Fruit fly (Drosophila melanogaster): ENCODE results near the gene sfl.

The sfl gene

DNA sequence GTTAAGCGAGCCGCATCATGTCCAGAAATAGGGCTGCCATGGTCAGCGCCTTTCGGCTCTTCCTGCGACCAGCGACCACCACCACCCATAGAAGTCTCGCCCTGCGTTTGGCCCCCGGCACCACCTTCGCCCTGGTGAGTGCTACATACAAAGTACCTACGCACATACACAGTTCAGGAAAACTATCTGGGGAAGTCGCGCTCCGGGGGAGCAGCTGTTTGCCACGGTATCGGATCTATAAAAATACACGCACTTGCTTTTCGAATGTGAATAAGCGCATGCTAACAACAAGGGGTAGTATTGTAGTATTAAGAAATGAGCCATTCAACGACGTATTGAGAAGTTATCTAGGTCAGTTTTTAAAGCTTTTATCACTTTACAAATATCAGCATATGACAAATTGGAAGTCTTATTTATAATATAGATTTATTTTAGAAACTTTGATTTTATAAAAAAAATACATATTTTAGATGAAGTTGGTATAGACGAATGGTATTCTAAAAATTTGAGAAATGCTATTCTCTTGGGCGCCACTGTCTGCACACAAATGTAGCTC, 56.4 kb downstream of the sfl start (continued):
- TF ChIP-seq CG11902 (GFP tag; optimal IDR thresholded peaks at IDR 0.05): peak; percentile 32
- peak; percentile 7 for TF ChIP-seq Smox (GFP tag; optimal IDR thresholded peaks at IDR 0.05)
- peak; percentile 49; the same call in 2 of the 3 replicates for TF ChIP-seq CG6163 (GFP tag; IDR thresholded peaks at IDR 0.05)
- peak; percentile 66 for TF ChIP-seq CG6276 (GFP tag; optimal IDR thresholded peaks at IDR 0.05)
- 0 out of 2 replicates have a peak, but pooled peaks have one; percentile 12 for TF ChIP-seq Gug (GFP tag; IDR thresholded peaks at IDR 0.05)
- peak; percentile 24 for TF ChIP-seq Met (GFP tag; optimal IDR thresholded peaks at IDR 0.05)
- TF ChIP-seq ss (GFP tag; optimal IDR thresholded peaks at IDR 0.05): peak; percentile 44 to 57
- peak; percentile 25 for TF ChIP-seq Sox14 (GFP tag; optimal IDR thresholded peaks at IDR 0.05)
- peak; percentile 65 for TF ChIP-seq acj6 (GFP tag; optimal IDR thresholded peaks at IDR 0.05)
- TF ChIP-seq CG32006 (GFP tag; optimal IDR thresholded peaks at IDR 0.05): peak; percentile 77
- peak; percentile 89 for TF ChIP-seq Eip78C (GFP tag)
- TF ChIP-seq CG6854 (GFP tag; optimal IDR thresholded peaks at IDR 0.05): no peak
- peak in 1 of 2 experiments; percentile 61 for TF ChIP-seq salr (GFP tag; optimal IDR thresholded peaks at IDR 0.05)
- TF ChIP-seq CG8119 (GFP tag; IDR thresholded peaks at IDR 0.05): peak; percentile 83
- peak; percentile 40 for TF ChIP-seq CG11762 (GFP tag; optimal IDR thresholded peaks at IDR 0.05; ENCODE audit: insufficient read depth)
- peak; percentile 34 for TF ChIP-seq CG6792 (GFP tag; optimal IDR thresholded peaks at IDR 0.05)
- peak; percentile 67 for TF ChIP-seq CG10631 (GFP tag; optimal IDR thresholded peaks at IDR 0.05)
- TF ChIP-seq Sox102F (GFP tag; optimal IDR thresholded peaks at IDR 0.05): peak; percentile 5
- TF ChIP-seq CG4318 (GFP tag; optimal IDR thresholded peaks at IDR 0.05): peak; percentile 41
- TF ChIP-seq CG31627 (GFP tag; optimal IDR thresholded peaks at IDR 0.05): no peak
- TF ChIP-seq Lpt (GFP tag; optimal IDR thresholded peaks at IDR 0.05): peak; percentile 44
- TF ChIP-seq Ets96B (tag; optimal IDR thresholded peaks at IDR 0.05): peak; percentile 67
- peak; percentile 58 for TF ChIP-seq CG9139 (GFP tag; optimal IDR thresholded peaks at IDR 0.05)
- TF ChIP-seq pdm3 (GFP tag; optimal IDR thresholded peaks at IDR 0.05): peak; percentile 34
- TF ChIP-seq CG34406 (GFP tag; optimal IDR thresholded peaks at IDR 0.05): peak; percentile 68
- TF ChIP-seq CG3919 (GFP tag; optimal IDR thresholded peaks at IDR 0.05): peak; percentile 57
- no peak for TF ChIP-seq CG1621 (tag; optimal IDR thresholded peaks at IDR 0.05)
- TF ChIP-seq esn (GFP tag; optimal IDR thresholded peaks at IDR 0.05): peak; percentile 25
- peak; percentile 28 for TF ChIP-seq CG7368 (GFP tag; optimal IDR thresholded peaks at IDR 0.05)
- TF ChIP-seq CG10669 (GFP tag; optimal IDR thresholded peaks at IDR 0.05): peak; percentile 52
- TF ChIP-seq fd85E (GFP tag; optimal IDR thresholded peaks at IDR 0.05): no peak

DNA sequence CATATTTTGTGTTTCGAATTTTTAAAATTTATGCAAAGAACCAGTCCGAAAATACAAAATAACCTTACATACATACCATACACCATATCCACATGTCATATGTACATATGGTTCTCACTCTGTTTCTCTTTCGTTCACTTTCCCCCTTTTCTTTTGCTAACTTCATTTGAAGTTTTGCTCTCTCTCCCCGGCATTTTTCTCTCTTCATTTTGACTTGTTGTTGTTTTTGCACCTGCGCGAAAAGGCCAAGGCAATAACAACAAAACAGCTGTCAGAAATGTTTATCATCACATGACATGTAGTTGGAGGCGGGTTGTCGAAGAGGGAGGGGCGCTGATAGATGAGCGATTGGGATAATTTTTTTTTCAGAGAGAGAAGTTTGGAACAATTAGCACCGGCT, 56.9 kb downstream of the sfl start:
- TF ChIP-seq Eip78C (GFP tag) (no peak), CG15336 (GFP tag; IDR thresholded peaks at IDR 0.05) (0 out of 2 replicates have a peak, but pooled peaks have one; percentile 1), spab (GFP tag; optimal IDR thresholded peaks at IDR 0.05) (no peak)

DNA sequence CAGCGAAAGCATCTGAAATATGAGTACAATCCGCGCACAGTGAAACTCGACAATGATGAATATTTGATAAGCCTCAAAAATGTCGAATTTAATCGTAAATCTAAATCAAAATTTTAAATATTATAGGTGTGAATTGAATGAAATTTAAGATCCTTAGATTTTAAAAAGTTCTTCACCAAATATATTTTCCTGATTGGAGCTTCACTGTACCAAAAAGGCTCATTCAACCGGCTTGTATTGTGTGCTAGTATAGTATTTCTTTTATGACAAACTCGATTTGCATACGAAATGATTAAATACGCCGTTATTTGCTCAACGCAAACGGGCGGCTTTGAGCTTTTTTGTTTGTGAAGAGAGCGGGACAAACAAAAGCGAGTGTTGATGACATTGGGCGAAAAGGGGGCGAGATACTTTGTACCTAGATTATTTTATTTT, 57.5 kb downstream of the sfl start:
- peak; percentile 88 for TF ChIP-seq Hr39 (GFP tag; optimal IDR thresholded peaks at IDR 0.05)
- peak; percentile 37 for TF ChIP-seq CG16779 (tag; optimal IDR thresholded peaks at IDR 0.05)
- TF ChIP-seq CG6276 (GFP tag; optimal IDR thresholded peaks at IDR 0.05): peak; percentile 40
- peak; percentile 41 for TF ChIP-seq CG4318 (GFP tag; optimal IDR thresholded peaks at IDR 0.05)
- TF ChIP-seq CG8632 (GFP tag; optimal IDR thresholded peaks at IDR 0.05): peak; percentile 79
- TF ChIP-seq CG3032 (tag; optimal IDR thresholded peaks at IDR 0.05): peak; percentile 21
- peak; percentile 83 for TF ChIP-seq Hr4 (GFP tag; optimal IDR thresholded peaks at IDR 0.05)
- TF ChIP-seq pdm3 (GFP tag; optimal IDR thresholded peaks at IDR 0.05): peak; percentile 76
- TF ChIP-seq lz (GFP tag; optimal IDR thresholded peaks at IDR 0.05): peak; percentile 84
- peak; percentile 67 for TF ChIP-seq Eip75B (GFP tag; optimal IDR thresholded peaks at IDR 0.05)
- peak; percentile 78 for TF ChIP-seq CG15336 (GFP tag; IDR thresholded peaks at IDR 0.05)
- peak; percentile 88 for TF ChIP-seq cyc (GFP tag; optimal IDR thresholded peaks at IDR 0.05)
- TF ChIP-seq OdsH (GFP tag; optimal IDR thresholded peaks at IDR 0.05): peak; percentile 77
- TF ChIP-seq dac (GFP tag; optimal IDR thresholded peaks at IDR 0.05): no peak
- peak; percentile 52 for TF ChIP-seq CG11902 (GFP tag; optimal IDR thresholded peaks at IDR 0.05)
- TF ChIP-seq CG3919 (GFP tag; optimal IDR thresholded peaks at IDR 0.05): peak; percentile 71
- TF ChIP-seq Ets21C (GFP tag; optimal IDR thresholded peaks at IDR 0.05): peak; percentile 77
- TF ChIP-seq esn (GFP tag; optimal IDR thresholded peaks at IDR 0.05): peak; percentile 89
- TF ChIP-seq CG6163 (GFP tag; IDR thresholded peaks at IDR 0.05): peak; percentile 72; the same call in 2 of the 3 replicates
- TF ChIP-seq spab (GFP tag; optimal IDR thresholded peaks at IDR 0.05): no peak
- peak; percentile 72 for TF ChIP-seq CG32006 (GFP tag; optimal IDR thresholded peaks at IDR 0.05)
- TF ChIP-seq achi (GFP tag; optimal IDR thresholded peaks at IDR 0.05): peak; percentile 73
- TF ChIP-seq CG6792 (GFP tag; optimal IDR thresholded peaks at IDR 0.05): peak; percentile 78
- TF ChIP-seq svp (GFP tag): peak; percentile 93
- TF ChIP-seq net (GFP tag; optimal IDR thresholded peaks at IDR 0.05): peak; percentile 39

Data from whole organism, prepupa.